Fruit fly (Drosophila melanogaster): ENCODE measurements around the gene pcm.

pcm gene

dm6 chrX:19495611-19496583 is 4.1 kb upstream of the pcm start:
- TF ChIP-seq CG8478 (optimal IDR thresholded peaks at IDR 0.05) (no peak), CTCF (optimal IDR thresholded peaks at IDR 0.05) (no peak)

- TF ChIP-seq CTCF (optimal IDR thresholded peaks at IDR 0.05) (peak in 1 of 2 experiments; percentile 12), CG8478 (optimal IDR thresholded peaks at IDR 0.05) (no peak)
Observed at dm6 chrX:19494830-19495610, 3.2 kb upstream of the pcm start, which contains the start of the genes ksh, CG14200 and Pfrx. TSS of gene ksh (minus strand) at chrX:19494992. TSS of gene CG14200 (plus strand) at chrX:19495505. TSS of gene Pfrx (plus strand) at chrX:19495505.

- TF ChIP-seq CTCF (optimal IDR thresholded peaks at IDR 0.05): no peak
- no peak for TF ChIP-seq CG8478 (optimal IDR thresholded peaks at IDR 0.05)
Observed at dm6 chrX:19494285-19494684, 2.5 kb upstream of the pcm start, which contains the start of gene CG12204. TSS of gene CG12204 (minus strand) at chrX:19494401.

- TF ChIP-seq CTCF (optimal IDR thresholded peaks at IDR 0.05): no peak
Observed at dm6 chrX:19485057-19485456, 6.8 kb downstream of the pcm start.

DNA sequence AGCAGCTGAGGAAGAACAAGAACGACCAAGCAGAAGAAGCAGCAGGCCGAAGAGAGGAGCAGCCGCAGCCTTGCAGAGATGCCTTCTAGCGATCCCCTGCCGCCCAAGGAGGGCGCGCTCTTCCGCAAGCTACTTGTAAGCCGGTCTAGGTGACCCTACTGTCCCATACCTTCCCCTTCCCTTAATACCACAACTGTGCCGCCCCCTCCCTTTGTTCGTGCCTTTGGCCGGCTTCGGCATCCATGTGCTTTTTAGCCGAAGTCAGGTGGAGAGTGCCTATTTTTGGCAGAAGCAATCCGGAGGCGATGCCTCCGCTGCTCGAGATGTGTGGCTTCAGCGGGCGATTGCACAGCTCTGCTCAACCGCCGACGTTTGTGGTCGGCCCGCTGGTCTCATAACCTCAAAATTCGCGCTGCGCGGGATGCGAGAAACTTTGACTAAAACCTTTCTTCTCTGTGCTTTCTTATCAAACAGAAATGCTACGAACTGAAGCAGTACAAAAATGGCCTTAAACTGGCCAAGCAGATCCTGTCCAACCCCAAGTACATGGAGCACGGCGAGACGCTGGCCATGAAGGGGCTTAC is 11.2 kb downstream of the pcm start:
- TF ChIP-seq CTCF (optimal IDR thresholded peaks at IDR 0.05) (no peak), CG8478 (optimal IDR thresholded peaks at IDR 0.05) (no peak)

dm6 chrX:19479869-19480326 is 11.9 kb downstream of the pcm start, which contains the start of the genes Naa15-16 and mRpS14:
TSS of gene Naa15-16 (plus strand) at chrX:19479984.
TSS of gene mRpS14 (minus strand) at chrX:19480238.
- TF ChIP-seq CTCF (optimal IDR thresholded peaks at IDR 0.05): no peak
- no peak for TF ChIP-seq CG8478 (optimal IDR thresholded peaks at IDR 0.05)

- TF ChIP-seq CG8478 (optimal IDR thresholded peaks at IDR 0.05) (no peak), CTCF (optimal IDR thresholded peaks at IDR 0.05) (no peak)
Observed at dm6 chrX:19479134-19479533, 12.7 kb downstream of the pcm start, which contains the start of gene CG32533. TSS of gene CG32533 (minus strand) at chrX:19479411.

DNA sequence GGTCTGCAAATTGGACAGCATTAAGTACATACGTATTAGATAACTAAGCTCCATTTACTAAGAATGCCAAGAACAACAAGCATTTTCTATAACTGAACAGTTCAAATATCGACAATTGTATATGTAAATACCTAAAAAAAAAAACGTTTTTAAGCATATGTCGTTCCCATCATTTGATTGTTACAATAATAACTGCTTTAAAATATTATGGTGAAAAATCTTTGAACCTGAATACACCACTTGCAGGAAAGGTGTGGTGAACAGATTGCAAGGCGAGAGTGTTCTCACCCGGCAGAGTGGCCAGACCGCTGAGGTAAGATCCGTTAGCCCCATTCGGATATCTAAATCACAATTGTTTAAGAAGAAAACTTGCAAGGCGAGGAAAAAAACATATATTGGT is 17.0 kb downstream of the pcm start, which contains the start of gene narya:
narya (plus strand) TSS at position 301 of the 400 bp plus-strand sequence.
- TF ChIP-seq CTCF (optimal IDR thresholded peaks at IDR 0.05) (no peak), CG8478 (optimal IDR thresholded peaks at IDR 0.05) (no peak)

DNA sequence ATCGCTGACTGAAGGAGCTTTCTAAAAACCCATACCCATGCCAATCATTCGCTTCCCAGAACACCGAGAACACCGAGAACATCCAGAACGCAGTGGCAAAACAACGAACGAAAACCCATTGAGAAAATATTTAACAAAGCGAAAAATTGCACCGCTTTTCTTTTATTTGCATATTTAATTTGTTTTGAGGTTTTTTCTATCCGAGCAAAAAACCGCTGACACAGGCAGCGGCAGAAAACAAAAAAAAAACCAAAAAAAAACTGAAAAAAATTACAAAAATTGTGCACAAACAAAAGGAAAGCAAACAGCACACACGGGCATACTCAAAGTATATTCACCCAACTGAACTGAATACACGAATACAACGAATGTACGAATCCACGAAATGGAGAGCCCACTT is 30.2 kb downstream of the pcm start:
- TF ChIP-seq CTCF (optimal IDR thresholded peaks at IDR 0.05) (no peak), CG8478 (optimal IDR thresholded peaks at IDR 0.05) (no peak)

DNA sequence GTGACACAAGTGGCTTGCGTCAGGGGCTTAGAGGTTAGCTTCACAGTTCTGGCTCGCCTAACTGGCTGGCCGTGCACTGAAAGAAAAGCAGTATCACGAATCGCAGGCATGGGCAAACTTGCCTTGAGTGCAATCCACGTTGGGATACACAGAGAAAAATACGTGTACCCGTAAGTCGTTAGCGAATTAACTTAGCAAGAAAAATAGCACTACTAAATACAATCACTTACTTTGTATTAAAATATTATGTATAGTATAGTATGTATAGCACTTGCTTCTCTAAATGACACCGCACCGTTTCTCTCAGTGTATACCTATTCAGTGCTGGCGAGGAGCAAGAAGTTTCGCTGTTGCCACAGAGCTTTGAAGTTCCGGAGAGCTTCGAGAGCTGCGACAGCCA is 38.7 kb downstream of the pcm start:
- no peak for TF ChIP-seq CTCF (optimal IDR thresholded peaks at IDR 0.05)
- no peak for TF ChIP-seq CG8478 (optimal IDR thresholded peaks at IDR 0.05)

DNA sequence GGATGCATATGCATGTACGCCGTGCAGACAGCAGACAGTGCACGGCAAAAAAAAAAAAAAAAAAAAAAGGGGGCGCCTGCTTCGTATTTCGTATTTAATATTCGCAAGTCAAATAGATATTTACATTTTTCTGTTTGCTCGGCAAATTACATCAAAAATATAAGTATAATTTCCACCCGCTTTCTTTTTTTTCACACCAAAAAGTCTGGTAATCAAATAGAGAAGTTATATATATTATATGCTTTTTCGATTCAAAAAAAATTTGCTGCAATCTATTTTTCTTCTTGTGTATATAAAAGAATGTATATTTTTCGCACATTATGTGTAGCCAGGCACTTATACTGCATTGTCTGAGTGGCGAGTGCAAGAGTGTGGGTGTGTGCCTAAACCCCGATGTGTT is 43.5 kb downstream of the pcm start:
- TF ChIP-seq CG8478 (optimal IDR thresholded peaks at IDR 0.05) (no peak), CTCF (optimal IDR thresholded peaks at IDR 0.05) (no peak)

All from S2 (cell line).